Worm (Caenorhabditis elegans): ENCODE data around the gene R02F11.12.
"Not testable (repeated sequence)": the region's sequence is repeated elsewhere in the genome, so short reads cannot be mapped to it uniquely, and the experiment has no call there.

R02F11.12 gene

DNA sequence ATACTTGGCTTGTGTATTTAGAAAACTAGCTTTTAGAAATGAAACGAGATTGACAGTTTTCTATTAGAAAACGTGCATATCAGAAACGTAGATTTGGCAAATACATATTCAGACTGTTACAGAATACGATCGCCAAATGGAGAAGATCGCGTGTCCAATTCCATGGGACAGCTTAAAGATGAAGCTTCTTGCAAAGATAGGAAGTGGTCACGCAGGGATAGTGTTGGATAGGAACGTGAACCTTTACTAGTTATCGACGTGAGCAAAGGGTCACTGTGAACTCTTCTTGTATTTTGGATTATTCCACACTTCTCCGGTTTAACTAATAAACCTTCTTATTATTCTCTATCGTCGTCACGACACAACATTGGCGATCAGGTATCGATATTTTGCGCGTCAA is 29.8 kb upstream of the R02F11.12 start, which contains the start of gene bgnt-1.4:
Gene bgnt-1.4 (plus strand): TSS at position 301 of the 400 bp plus-strand sequence.
- TF ChIP-seq sox-4 (tag; optimal IDR thresholded peaks at IDR 0.05); nhr-85 (tag); nhr-77 (tag; optimal IDR thresholded peaks at IDR 0.05): not testable (repeated sequence)

DNA sequence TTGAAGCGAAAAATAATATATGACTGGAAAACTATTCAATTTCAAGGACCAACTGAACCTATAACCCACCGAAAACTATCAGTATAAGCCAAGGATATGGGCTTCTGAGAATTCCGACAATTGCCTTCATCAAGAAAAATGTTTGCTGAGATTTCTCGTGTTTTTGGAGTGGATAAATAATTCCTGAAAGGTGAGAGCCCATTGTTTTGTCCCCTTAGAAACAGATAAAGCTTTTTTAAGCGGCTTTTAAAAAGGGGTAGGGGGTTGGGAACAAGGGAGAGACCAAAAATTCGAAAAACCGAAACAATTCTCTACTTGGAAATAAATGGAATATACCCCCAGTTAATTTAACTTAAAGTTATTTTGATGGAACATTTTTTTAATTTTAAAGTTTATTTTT is 24.0 kb upstream of the R02F11.12 start, which contains the start of gene C18G1.8:
Gene C18G1.8 (minus strand): TSS at position 101 of the 400 bp plus-strand sequence.
- TF ChIP-seq pqm-1 (tag; optimal IDR thresholded peaks at IDR 0.05) = no peak
- TF ChIP-seq isw-1 (GFP tag; IDR thresholded peaks at IDR 0.05) = no peak
- TF ChIP-seq C04F5.9 (tag; optimal IDR thresholded peaks at IDR 0.05) = no peak
- TF ChIP-seq lir-3 (tag; optimal IDR thresholded peaks at IDR 0.05; ENCODE audit: poor library complexity) = no peak
- TF ChIP-seq nhr-71 (tag; optimal IDR thresholded peaks at IDR 0.05) = no peak
- no peak for TF ChIP-seq unc-62 (GFP tag; optimal IDR thresholded peaks at IDR 0.05)
- no peak for TF ChIP-seq F16B12.6 (tag; optimal IDR thresholded peaks at IDR 0.05)
- TF ChIP-seq ceh-88 (GFP tag; IDR thresholded peaks at IDR 0.05) = no peak
- TF ChIP-seq ama-1 (optimal IDR thresholded peaks at IDR 0.05) = no peak
- no peak for TF ChIP-seq grh-1 (GFP tag; IDR thresholded peaks at IDR 0.05)
- TF ChIP-seq nhr-76 (tag; optimal IDR thresholded peaks at IDR 0.05) = no peak
- no peak for TF ChIP-seq irx-1 (tag; optimal IDR thresholded peaks at IDR 0.05)
- no peak for TF ChIP-seq fkh-10 (GFP tag; optimal IDR thresholded peaks at IDR 0.05)
- no peak for TF ChIP-seq sup-37 (GFP tag; optimal IDR thresholded peaks at IDR 0.05)
- TF ChIP-seq C34B4.2 (tag; optimal IDR thresholded peaks at IDR 0.05) = no peak
- no peak for TF ChIP-seq fkh-4 (tag; optimal IDR thresholded peaks at IDR 0.05; ENCODE audit: borderline replicate concordance)
- no peak for TF ChIP-seq aly-2 (tag; optimal IDR thresholded peaks at IDR 0.05)
- no peak for TF ChIP-seq elt-3 (tag; optimal IDR thresholded peaks at IDR 0.05)

DNA sequence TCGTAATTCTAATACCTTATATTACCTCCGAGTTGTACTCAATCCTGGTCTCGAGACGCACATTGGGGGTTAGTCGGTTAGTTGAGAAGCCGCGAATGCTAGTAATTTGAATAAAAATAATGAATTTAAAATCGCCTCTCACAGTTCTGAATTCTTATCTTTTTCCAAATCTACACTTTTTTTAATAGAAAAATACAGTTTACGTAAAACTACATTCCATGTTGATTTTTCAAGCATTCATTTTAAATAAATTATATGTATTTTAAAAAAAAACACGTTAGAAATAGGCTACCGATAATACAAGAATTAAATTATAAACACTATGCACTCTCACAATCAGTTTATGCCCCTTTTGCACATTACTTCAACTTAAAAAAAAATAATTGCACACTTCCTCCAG is 20.8 kb upstream of the R02F11.12 start, which contains the start of gene C18G1.9:
Gene C18G1.9 (minus strand): TSS at position 101 of the 400 bp plus-strand sequence.
- TF ChIP-seq ceh-8 (GFP tag; optimal IDR thresholded peaks at IDR 0.05) = no peak
- TF ChIP-seq nhr-20 (tag; optimal IDR thresholded peaks at IDR 0.05) = no peak
- no peak for TF ChIP-seq lin-13 (GFP tag; optimal IDR thresholded peaks at IDR 0.05)
- no peak for TF ChIP-seq nhr-84 (tag; optimal IDR thresholded peaks at IDR 0.05)
- no peak for TF ChIP-seq mdl-1 (tag; optimal IDR thresholded peaks at IDR 0.05)
- no peak for TF ChIP-seq nhr-90 (tag; optimal IDR thresholded peaks at IDR 0.05; ENCODE audit: poor library complexity)
- no peak for TF ChIP-seq C16A3.4 (tag; optimal IDR thresholded peaks at IDR 0.05)
- no peak for TF ChIP-seq mef-2 (tag; optimal IDR thresholded peaks at IDR 0.05)
- no peak for TF ChIP-seq nhr-76 (tag; optimal IDR thresholded peaks at IDR 0.05)
- no peak for TF ChIP-seq blmp-1 (tag; optimal IDR thresholded peaks at IDR 0.05)
- TF ChIP-seq rnt-1 (tag; optimal IDR thresholded peaks at IDR 0.05) = no peak
- TF ChIP-seq nhr-237 (tag; optimal IDR thresholded peaks at IDR 0.05) = no peak
- TF ChIP-seq ceh-88 (GFP tag; IDR thresholded peaks at IDR 0.05) = no peak
- no peak for TF ChIP-seq vab-15 (tag; optimal IDR thresholded peaks at IDR 0.05)
- TF ChIP-seq mep-1 (tag; optimal IDR thresholded peaks at IDR 0.05) = no peak
- TF ChIP-seq ceh-82 (tag; optimal IDR thresholded peaks at IDR 0.05) = no peak
- TF ChIP-seq nhr-12 (tag; optimal IDR thresholded peaks at IDR 0.05) = no peak
- no peak for TF ChIP-seq lir-3 (tag; optimal IDR thresholded peaks at IDR 0.05; ENCODE audit: poor library complexity)
- TF ChIP-seq hlh-4 (tag; optimal IDR thresholded peaks at IDR 0.05) = no peak

DNA sequence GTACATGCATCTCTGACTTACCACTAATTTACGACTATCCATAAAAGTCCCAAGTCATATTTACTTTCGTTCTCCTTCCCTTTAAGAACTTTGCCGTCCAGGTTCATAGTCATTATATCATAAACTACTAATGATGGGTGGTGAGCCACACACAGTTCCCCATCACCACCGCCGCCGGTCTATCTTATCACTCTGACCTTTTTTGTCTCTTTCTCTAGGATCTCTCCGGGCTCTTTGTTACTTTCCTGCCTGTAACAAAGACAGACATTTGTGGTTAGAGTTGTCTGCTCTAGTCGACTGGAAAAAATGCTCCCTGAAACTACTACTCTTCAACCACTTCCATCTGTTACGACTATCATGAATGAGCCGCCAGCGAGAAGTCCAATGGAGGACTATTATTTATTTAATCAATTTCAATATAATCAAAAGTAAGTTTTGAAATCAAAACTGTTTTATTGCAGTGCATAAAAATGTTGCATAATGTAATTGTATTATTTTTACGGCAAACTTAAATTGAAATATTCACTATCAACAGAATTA is 20.0 kb upstream of the R02F11.12 start, which contains the start of gene elt-7:
Gene elt-7 (plus strand): TSS at position 263 of the 540 bp plus-strand sequence.
- TF ChIP-seq pag-3 (tag; optimal IDR thresholded peaks at IDR 0.05; ENCODE audit: borderline replicate concordance, insufficient read depth) (no peak), nhr-84 (tag; optimal IDR thresholded peaks at IDR 0.05) (no peak), lin-35 (GFP tag; optimal IDR thresholded peaks at IDR 0.05) (peak in 1 of 2 experiments; percentile 10), aha-1 (tag; optimal IDR thresholded peaks at IDR 0.05) (no peak), pax-3 (tag; optimal IDR thresholded peaks at IDR 0.05) (no peak), ceh-63 (GFP tag; optimal IDR thresholded peaks at IDR 0.05) (no peak), ceh-8 (GFP tag; optimal IDR thresholded peaks at IDR 0.05) (no peak), isw-1 (GFP tag; IDR thresholded peaks at IDR 0.05) (no peak), dpl-1 (GFP tag; optimal IDR thresholded peaks at IDR 0.05) (no peak), elt-2 (tag; optimal IDR thresholded peaks at IDR 0.05) (peak; percentile 29), ceh-90 (tag; optimal IDR thresholded peaks at IDR 0.05) (no peak), irx-1 (tag; optimal IDR thresholded peaks at IDR 0.05) (no peak), dsc-1 (tag; optimal IDR thresholded peaks at IDR 0.05) (no peak)

Measured in whole organism, L1 larva.